Worm (Caenorhabditis elegans): ENCODE results near the gene Y46E12BL.2.
A peak's percentile ranks its signal among the peaks of the same experiment; 100 is the strongest.

The Y46E12BL.2 gene

DNA sequence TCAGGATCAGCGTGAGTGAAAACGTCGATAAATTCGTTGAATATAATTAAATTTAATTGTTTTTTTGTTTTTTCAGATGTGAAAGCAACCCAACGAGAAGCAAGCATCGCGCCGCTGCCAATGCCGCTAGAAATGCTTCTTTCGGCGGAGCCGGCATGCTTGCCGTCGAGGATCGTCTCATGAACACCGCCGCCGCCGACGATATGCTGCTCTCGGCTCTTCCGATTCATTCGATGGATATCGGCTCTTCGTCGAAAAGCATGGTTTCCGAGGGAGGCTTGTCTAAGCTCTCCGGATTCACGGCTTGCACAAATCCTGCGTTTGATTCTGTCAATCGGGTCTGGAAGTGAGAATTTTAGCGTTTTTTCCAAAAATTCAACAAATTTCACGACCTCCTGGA lies 472 bp downstream of the Y46E12BL.2 start:
- TF ChIP-seq sma-3 (GFP tag; optimal IDR thresholded peaks at IDR 0.05) (no peak), nhr-129 (tag; optimal IDR thresholded peaks at IDR 0.05) (no peak), ZK546.5 (tag; optimal IDR thresholded peaks at IDR 0.05) (no peak), nhr-6 (tag; optimal IDR thresholded peaks at IDR 0.05) (no peak), snpc-4 (tag; optimal IDR thresholded peaks at IDR 0.05) (no peak), F13H6.1 (tag; optimal IDR thresholded peaks at IDR 0.05) (no peak)

DNA sequence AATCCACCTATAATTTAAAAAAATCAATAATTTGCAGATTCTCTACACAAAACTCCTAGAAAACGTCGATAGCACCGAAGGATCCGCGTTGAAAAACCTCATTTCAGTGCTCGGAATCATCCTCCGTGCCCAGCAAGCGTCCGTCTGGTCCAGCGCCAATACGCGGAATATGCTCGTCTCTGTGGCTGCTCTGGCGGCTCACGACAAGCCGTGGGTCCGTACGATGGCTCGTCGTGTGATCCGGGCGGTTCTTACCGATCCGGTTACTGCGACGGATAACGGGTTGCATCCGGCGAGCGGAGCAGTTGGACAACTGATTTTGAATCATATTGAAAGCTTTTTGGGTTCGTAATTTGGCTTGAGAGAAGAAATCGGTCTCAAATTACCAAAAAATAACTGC lies 2.9 kb downstream of the Y46E12BL.2 start:
- TF ChIP-seq lin-11 (tag; optimal IDR thresholded peaks at IDR 0.05) (no peak), sma-3 (GFP tag; optimal IDR thresholded peaks at IDR 0.05) (no peak), blmp-1 (tag; optimal IDR thresholded peaks at IDR 0.05; ENCODE audit: insufficient read depth) (no peak), peb-1 (tag; optimal IDR thresholded peaks at IDR 0.05) (no peak), nhr-237 (tag; optimal IDR thresholded peaks at IDR 0.05) (no peak), ceh-82 (tag; optimal IDR thresholded peaks at IDR 0.05) (no peak), ZK546.5 (tag; optimal IDR thresholded peaks at IDR 0.05) (no peak), R02D3.7 (tag; optimal IDR thresholded peaks at IDR 0.05) (no peak), skn-1 (tag; optimal IDR thresholded peaks at IDR 0.05) (no peak), lsy-2 (tag; optimal IDR thresholded peaks at IDR 0.05) (no peak), unc-39 (tag; optimal IDR thresholded peaks at IDR 0.05) (no peak)

DNA sequence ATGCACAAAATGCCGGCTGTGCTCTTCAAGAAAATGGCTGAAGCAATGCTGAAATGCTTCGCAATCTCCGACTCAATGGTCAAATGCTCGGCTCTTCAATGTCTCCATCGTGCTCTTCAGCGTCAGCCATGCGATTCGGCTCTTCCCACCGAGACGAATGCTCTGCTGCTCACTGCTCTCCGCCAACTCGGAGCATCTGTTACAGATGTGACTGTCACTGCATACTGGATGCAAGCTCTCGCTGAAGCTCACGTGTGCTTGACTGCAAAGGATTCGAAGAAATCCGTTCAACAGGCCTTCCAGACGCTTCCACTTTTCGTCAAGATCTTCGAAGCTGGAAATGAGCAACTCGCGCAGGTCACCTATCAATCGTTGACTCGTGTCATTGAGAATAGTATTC lies 4.4 kb downstream of the Y46E12BL.2 start:
- TF ChIP-seq Y55F3AM.14 (GFP tag; optimal IDR thresholded peaks at IDR 0.05) (no peak), ceh-82 (tag; optimal IDR thresholded peaks at IDR 0.05) (no peak), snpc-4 (tag; optimal IDR thresholded peaks at IDR 0.05) (no peak), skn-1 (tag; optimal IDR thresholded peaks at IDR 0.05) (no peak), nhr-21 (tag; optimal IDR thresholded peaks at IDR 0.05) (no peak), ZK546.5 (tag; optimal IDR thresholded peaks at IDR 0.05) (no peak), C34F6.9 (tag; optimal IDR thresholded peaks at IDR 0.05) (no peak), nhr-6 (tag; optimal IDR thresholded peaks at IDR 0.05) (no peak)

DNA sequence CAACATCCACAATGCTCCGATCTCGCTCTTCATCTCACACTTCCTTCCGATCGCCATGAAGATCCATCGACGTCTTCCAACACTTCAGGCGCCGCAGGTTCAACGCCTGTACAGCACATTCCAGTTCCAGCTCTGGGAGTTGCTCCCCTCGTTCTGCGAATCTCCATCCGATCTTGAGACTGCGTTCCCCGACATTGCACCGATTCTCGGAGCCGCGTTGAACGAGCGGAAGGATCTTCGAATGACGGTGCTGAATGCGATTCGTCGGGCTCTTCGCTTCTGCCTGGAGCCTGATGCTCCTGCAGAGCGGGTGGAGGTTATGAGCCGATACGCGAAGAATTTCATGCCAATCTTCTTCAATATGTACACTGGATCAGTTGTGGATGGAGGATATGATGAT lies 6.9 kb downstream of the Y46E12BL.2 start:
- TF ChIP-seq skn-1 (tag; optimal IDR thresholded peaks at IDR 0.05), result no peak
- TF ChIP-seq Y55F3AM.14 (GFP tag; optimal IDR thresholded peaks at IDR 0.05), result no peak
- no peak for TF ChIP-seq F13H6.1 (tag; optimal IDR thresholded peaks at IDR 0.05)
- TF ChIP-seq dmd-4 (tag; optimal IDR thresholded peaks at IDR 0.05), result no peak
- no peak for TF ChIP-seq ama-1 (optimal IDR thresholded peaks at IDR 0.05)
- TF ChIP-seq C34F6.9 (tag; optimal IDR thresholded peaks at IDR 0.05), result no peak
- no peak for TF ChIP-seq ztf-4 (tag; optimal IDR thresholded peaks at IDR 0.05)

DNA sequence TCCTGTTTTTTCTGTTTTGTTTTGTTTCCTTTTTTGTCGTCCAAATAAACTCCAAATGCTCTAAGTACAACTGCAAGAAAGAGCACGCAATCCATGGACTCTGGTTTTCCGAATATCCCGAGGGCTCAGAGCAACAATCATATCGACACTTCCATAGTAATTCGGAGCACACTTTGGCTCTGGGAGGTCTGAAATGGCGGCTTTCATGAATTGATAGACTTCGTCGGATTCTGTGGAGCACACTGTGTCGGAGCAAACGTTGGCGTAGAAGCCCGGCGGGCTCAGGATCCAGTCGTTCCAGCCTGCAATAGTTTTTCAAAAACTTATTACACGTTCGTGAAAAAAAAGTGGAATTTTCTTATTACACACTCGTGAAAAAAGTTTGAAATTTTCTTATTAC lies 12.1 kb downstream of the Y46E12BL.2 start:
- TF ChIP-seq snpc-4 (tag; optimal IDR thresholded peaks at IDR 0.05) (no peak), ztf-11 (tag; optimal IDR thresholded peaks at IDR 0.05) (no peak), ztf-4 (tag; optimal IDR thresholded peaks at IDR 0.05) (no peak), skn-1 (tag; optimal IDR thresholded peaks at IDR 0.05) (no peak), unc-62 (GFP tag; optimal IDR thresholded peaks at IDR 0.05) (no peak), nhr-25 (tag; optimal IDR thresholded peaks at IDR 0.05) (no peak)

DNA sequence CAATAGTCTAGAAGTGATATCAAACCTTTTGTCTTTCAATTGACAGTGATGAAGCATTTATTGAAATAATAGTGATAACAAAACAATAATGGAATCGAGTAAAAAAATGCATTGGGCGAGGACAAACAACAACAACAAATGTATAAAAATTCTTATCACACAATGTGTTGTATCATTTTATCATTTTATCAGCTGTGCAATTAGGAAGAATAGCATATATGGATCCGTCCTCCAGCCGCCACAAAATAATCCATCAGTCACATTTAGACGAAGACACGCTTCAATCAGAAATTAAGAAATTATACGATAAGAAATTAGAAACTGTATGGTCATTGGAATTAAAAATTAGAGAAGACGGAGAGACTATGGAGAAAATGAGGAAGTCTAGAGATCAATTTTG lies 18.8 kb downstream of the Y46E12BL.2 start, which contains the start of gene tig-3:
Gene tig-3, minus strand, starts transcription at position 200 of the 400 bp plus-strand sequence.
- TF ChIP-seq Y55F3AM.14 (GFP tag; optimal IDR thresholded peaks at IDR 0.05), result no peak

DNA sequence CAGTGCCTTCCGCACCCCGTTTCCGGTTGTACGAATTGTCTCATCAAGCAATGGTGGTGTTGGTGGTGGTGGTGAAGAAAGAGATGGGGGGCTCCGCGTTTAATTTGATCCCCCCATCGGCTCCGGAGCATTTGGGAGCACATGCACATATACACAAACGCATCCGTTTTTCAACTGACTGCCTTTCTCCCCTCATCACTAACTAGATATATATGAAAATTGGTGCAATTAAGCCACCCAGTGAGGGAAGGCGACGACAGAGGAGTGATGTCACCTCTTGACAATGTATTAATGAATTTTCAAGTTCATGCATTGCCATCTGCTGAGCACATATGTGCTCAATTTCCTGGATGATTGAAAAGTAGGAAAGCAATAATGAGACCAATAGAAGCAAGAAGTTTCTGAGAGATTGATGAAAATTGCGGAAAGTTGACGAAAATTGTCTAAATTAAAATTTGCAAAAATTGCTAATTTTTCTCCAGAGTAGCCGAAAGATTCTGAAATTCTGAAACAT lies 21.3 kb downstream of the Y46E12BL.2 start:
- TF ChIP-seq mab-5 (tag; optimal IDR thresholded peaks at IDR 0.05) (no peak), lin-13 (GFP tag; optimal IDR thresholded peaks at IDR 0.05) (no peak), elt-3 (tag; optimal IDR thresholded peaks at IDR 0.05) (no peak), lsy-2 (tag; optimal IDR thresholded peaks at IDR 0.05) (no peak), skn-1 (tag; optimal IDR thresholded peaks at IDR 0.05) (no peak)

DNA sequence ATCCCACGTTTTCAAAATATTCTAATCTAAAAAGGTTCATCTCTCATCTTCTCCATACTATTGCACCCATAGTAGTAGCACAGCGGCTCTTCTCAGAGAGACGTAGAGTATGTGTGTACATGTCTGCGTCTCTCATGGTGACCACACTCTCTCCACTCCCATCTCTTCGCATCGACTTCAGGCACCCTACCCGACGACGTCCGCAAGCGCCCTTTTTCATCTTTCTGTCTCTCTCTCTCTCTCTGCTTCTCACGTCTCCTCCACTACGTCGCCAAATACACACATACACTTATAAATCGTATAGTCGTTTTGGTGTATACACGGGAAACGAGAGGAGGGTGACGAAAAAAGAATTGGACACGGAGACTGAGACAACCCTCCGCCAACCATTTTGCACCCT lies 23.1 kb downstream of the Y46E12BL.2 start:
- TF ChIP-seq nhr-77 (tag; optimal IDR thresholded peaks at IDR 0.05) (no peak), ztf-11 (tag; optimal IDR thresholded peaks at IDR 0.05) (no peak), elt-3 (tag; optimal IDR thresholded peaks at IDR 0.05) (no peak), Y55F3AM.14 (GFP tag; optimal IDR thresholded peaks at IDR 0.05) (no peak), nhr-23 (tag; optimal IDR thresholded peaks at IDR 0.05) (no peak), dmd-4 (tag; optimal IDR thresholded peaks at IDR 0.05) (no peak), ama-1 (optimal IDR thresholded peaks at IDR 0.05) (no peak), mab-5 (tag; optimal IDR thresholded peaks at IDR 0.05) (no peak), nhr-6 (tag; optimal IDR thresholded peaks at IDR 0.05) (peak; percentile 4), sem-4 (tag; optimal IDR thresholded peaks at IDR 0.05) (no peak), elt-1 (tag; optimal IDR thresholded peaks at IDR 0.05) (no peak), F13H6.1 (tag; optimal IDR thresholded peaks at IDR 0.05) (peak; percentile 34), nhr-237 (tag; optimal IDR thresholded peaks at IDR 0.05) (no peak), skn-1 (tag; optimal IDR thresholded peaks at IDR 0.05) (no peak), blmp-1 (tag; optimal IDR thresholded peaks at IDR 0.05; ENCODE audit: insufficient read depth) (no peak), sma-3 (GFP tag; optimal IDR thresholded peaks at IDR 0.05) (no peak), nhr-129 (tag; optimal IDR thresholded peaks at IDR 0.05) (peak; percentile 45), ztf-4 (tag; optimal IDR thresholded peaks at IDR 0.05) (no peak), zag-1 (tag; optimal IDR thresholded peaks at IDR 0.05) (no peak), unc-62 (GFP tag; optimal IDR thresholded peaks at IDR 0.05) (no peak), fos-1 (tag; optimal IDR thresholded peaks at IDR 0.05) (peak; percentile 17), ceh-16 (tag; optimal IDR thresholded peaks at IDR 0.05) (no peak), sma-9 (GFP tag; optimal IDR thresholded peaks at IDR 0.05) (peak; percentile 41), sma-9 (tag; optimal IDR thresholded peaks at IDR 0.05) (no peak), ceh-82 (tag; optimal IDR thresholded peaks at IDR 0.05) (no peak), lin-11 (tag; optimal IDR thresholded peaks at IDR 0.05) (peak; percentile 18)
